Fruit fly (Drosophila melanogaster): Measurements from ENCODE around the gene CG14316.
A peak's percentile ranks its signal among the peaks of the same experiment; 100 is the strongest.

Gene CG14316

DNA sequence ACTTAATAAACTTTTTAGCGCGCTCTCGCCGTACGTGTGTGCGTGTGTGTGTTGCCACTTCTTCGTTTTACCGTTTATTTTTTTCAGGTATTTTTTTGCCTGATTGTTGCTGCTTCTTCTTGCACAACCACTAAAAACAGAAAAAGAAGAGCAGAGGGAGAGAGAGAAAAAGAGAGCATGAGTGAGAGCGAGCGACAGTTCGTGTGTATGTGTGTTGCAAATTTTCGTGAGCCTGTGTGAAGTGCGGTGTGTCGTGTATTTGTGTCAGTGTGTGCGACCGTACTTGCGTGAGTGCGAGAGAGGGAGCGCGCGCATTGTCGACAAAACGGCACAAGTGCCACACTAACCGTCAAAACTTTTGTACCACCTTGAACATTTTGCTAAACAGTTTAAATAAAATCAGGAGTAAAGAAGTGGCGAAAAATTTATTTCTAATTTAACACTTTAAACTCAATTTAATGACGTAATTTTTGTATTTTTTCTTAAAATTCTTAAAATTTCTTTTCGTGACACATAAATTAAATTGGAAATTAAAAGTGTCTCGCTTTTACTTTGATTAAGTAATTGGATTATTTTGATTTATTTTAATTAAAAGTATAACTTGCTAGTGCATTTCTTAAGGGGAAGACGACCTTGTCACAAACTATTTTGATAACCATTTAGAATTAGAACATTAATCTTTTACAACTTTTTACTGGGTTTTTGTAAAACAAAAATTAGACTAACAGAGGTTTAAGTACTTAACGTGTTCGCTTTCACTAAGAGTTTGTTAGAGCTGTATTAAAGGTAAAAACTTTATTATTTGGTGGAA is 45.3 kb downstream of the CG14316 start:
- TF ChIP-seq CG7368 (GFP tag; optimal IDR thresholded peaks at IDR 0.05) (peak; percentile 10), fd59A (GFP tag; optimal IDR thresholded peaks at IDR 0.05) (peak; percentile 34), lz (GFP tag; optimal IDR thresholded peaks at IDR 0.05) (peak; percentile 54), Hr4 (GFP tag; optimal IDR thresholded peaks at IDR 0.05) (peak; percentile 44), CG3919 (GFP tag; optimal IDR thresholded peaks at IDR 0.05) (peak; percentile 21), CG6163 (GFP tag; IDR thresholded peaks at IDR 0.05) (no peak), CG6854 (GFP tag; optimal IDR thresholded peaks at IDR 0.05) (peak; percentile 86), CG8119 (GFP tag; IDR thresholded peaks at IDR 0.05) (no peak), CG10669 (GFP tag; optimal IDR thresholded peaks at IDR 0.05) (peak; percentile 65), Lpt (GFP tag; optimal IDR thresholded peaks at IDR 0.05) (peak; percentile 79), topi (GFP tag; optimal IDR thresholded peaks at IDR 0.05) (peak; percentile 54), CG9139 (GFP tag; optimal IDR thresholded peaks at IDR 0.05) (peak; percentile 92), CG8632 (GFP tag; optimal IDR thresholded peaks at IDR 0.05) (peak; percentile 59), dsx (GFP tag; optimal IDR thresholded peaks at IDR 0.05; ENCODE audit: poor library complexity, severe bottlenecking) (peak; percentile 86), CG31627 (GFP tag; optimal IDR thresholded peaks at IDR 0.05) (peak; percentile 58), Ets96B (tag; optimal IDR thresholded peaks at IDR 0.05) (peak; percentile 84), Gug (GFP tag; IDR thresholded peaks at IDR 0.05) (no peak), achi (GFP tag; optimal IDR thresholded peaks at IDR 0.05) (peak; percentile 57), svp (GFP tag) (peak; percentile 82), acj6 (GFP tag; optimal IDR thresholded peaks at IDR 0.05) (peak; percentile 53), cyc (GFP tag; optimal IDR thresholded peaks at IDR 0.05) (peak; percentile 17), CG6276 (GFP tag; optimal IDR thresholded peaks at IDR 0.05) (peak; percentile 96), Sox15 (GFP tag; optimal IDR thresholded peaks at IDR 0.05) (peak; percentile 49), pdm3 (GFP tag; optimal IDR thresholded peaks at IDR 0.05) (peak; percentile 65), fkh (GFP tag; optimal IDR thresholded peaks at IDR 0.05) (peak; percentile 17), CG3032 (tag; optimal IDR thresholded peaks at IDR 0.05) (peak; percentile 76), Eip93F (GFP tag; optimal IDR thresholded peaks at IDR 0.05) (peak; percentile 77), Ets21C (GFP tag; optimal IDR thresholded peaks at IDR 0.05) (peak; percentile 41), vri (GFP tag; optimal IDR thresholded peaks at IDR 0.05) (peak; percentile 77), CG15336 (GFP tag; IDR thresholded peaks at IDR 0.05) (no peak), Hr38 (GFP tag; optimal IDR thresholded peaks at IDR 0.05) (no peak), CG4318 (GFP tag; optimal IDR thresholded peaks at IDR 0.05) (peak; percentile 53), dac (GFP tag; optimal IDR thresholded peaks at IDR 0.05) (peak; percentile 55), OdsH (GFP tag; optimal IDR thresholded peaks at IDR 0.05) (peak; percentile 58), CG16779 (tag; optimal IDR thresholded peaks at IDR 0.05) (peak; percentile 92), Met (GFP tag; optimal IDR thresholded peaks at IDR 0.05) (peak; percentile 62), ss (GFP tag; optimal IDR thresholded peaks at IDR 0.05) (peak; percentile 95 to 96), Blimp-1 (GFP tag; optimal IDR thresholded peaks at IDR 0.05) (peak; percentile 11), CG11294 (GFP tag; IDR thresholded peaks at IDR 0.05) (no peak), CG6808 (GFP tag; optimal IDR thresholded peaks at IDR 0.05) (peak; percentile 86), CG8319 (GFP tag; optimal IDR thresholded peaks at IDR 0.05) (no peak), CG1621 (tag; optimal IDR thresholded peaks at IDR 0.05) (peak; percentile 91), Hr39 (GFP tag; optimal IDR thresholded peaks at IDR 0.05) (peak; percentile 45), Sox14 (GFP tag; optimal IDR thresholded peaks at IDR 0.05) (peak; percentile 59), esn (GFP tag; optimal IDR thresholded peaks at IDR 0.05) (peak; percentile 74), eg (GFP tag; IDR thresholded peaks at IDR 0.05) (no peak), CG11902 (GFP tag; optimal IDR thresholded peaks at IDR 0.05) (peak; percentile 30), CG10631 (GFP tag; optimal IDR thresholded peaks at IDR 0.05) (peak; percentile 68), Eip75B (GFP tag; optimal IDR thresholded peaks at IDR 0.05) (peak; percentile 42), CG6792 (GFP tag; optimal IDR thresholded peaks at IDR 0.05) (peak; percentile 25), fd85E (GFP tag; optimal IDR thresholded peaks at IDR 0.05) (peak; percentile 33)
